Worm (Caenorhabditis elegans): ENCODE results near the gene sdz-37.
A peak's percentile ranks its signal among the peaks of the same experiment; 100 is the strongest.

Gene sdz-37

DNA sequence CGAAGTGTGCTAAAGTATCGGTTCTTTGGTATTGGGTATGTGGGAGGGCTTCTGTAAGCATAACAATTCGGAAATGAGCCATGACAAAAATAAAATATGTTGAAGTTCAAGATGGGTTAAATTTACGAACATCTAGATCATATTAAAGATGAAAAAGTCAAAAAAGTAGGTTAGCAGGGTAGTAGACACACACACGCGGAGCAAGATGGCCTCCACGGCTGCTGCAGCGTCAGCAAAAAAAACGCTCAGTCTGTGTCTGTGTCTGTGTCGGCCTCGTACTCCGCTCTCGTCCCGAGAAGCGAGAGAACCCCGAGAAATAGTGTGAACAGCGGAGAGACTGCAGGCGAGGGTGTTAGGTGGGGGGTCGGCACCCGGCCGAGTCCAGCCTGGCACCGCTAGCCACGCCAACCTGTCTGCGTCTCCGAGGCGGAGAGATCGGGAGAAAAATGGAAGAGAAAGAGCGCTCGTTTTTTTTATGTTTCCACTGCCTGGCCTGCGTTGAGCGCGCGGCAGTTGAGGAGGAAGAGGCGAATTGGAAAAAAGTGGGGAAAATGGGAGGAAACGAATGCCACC is 37.9 kb downstream of the sdz-37 start, which contains the start of gene myrf-1 (continued):
- TF ChIP-seq xbp-1 (tag; optimal IDR thresholded peaks at IDR 0.05), result peak; percentile 70
- TF ChIP-seq unc-30 (tag; optimal IDR thresholded peaks at IDR 0.05), result no peak
- TF ChIP-seq fos-1 (tag; optimal IDR thresholded peaks at IDR 0.05), result peak; percentile 30
- no peak for TF ChIP-seq ama-1 (optimal IDR thresholded peaks at IDR 0.05)
- TF ChIP-seq lsy-2 (tag; optimal IDR thresholded peaks at IDR 0.05), result peak; percentile 68 to 76
- no peak for TF ChIP-seq vab-15 (tag; optimal IDR thresholded peaks at IDR 0.05)
- TF ChIP-seq fkh-4 (tag; optimal IDR thresholded peaks at IDR 0.05; ENCODE audit: borderline replicate concordance), result no peak
- TF ChIP-seq C34B4.2 (tag; optimal IDR thresholded peaks at IDR 0.05), result no peak
- peak; percentile 53 to 59 for TF ChIP-seq lin-35 (GFP tag; optimal IDR thresholded peaks at IDR 0.05)
- TF ChIP-seq egl-13 (tag; optimal IDR thresholded peaks at IDR 0.05), result peak; percentile 84
- TF ChIP-seq elt-3 (tag; optimal IDR thresholded peaks at IDR 0.05), result peak in 1 of 6 experiments; percentile 9
- peak; percentile 89 for TF ChIP-seq swsn-7 (tag; optimal IDR thresholded peaks at IDR 0.05)
- TF ChIP-seq nhr-47 (tag; optimal IDR thresholded peaks at IDR 0.05), result peak; percentile 85
- TF ChIP-seq elt-2 (tag; optimal IDR thresholded peaks at IDR 0.05), result peak; percentile 66
- no peak for TF ChIP-seq C04F5.9 (tag; optimal IDR thresholded peaks at IDR 0.05)
- TF ChIP-seq isw-1 (GFP tag; IDR thresholded peaks at IDR 0.05), result peak; percentile 66
- no peak for TF ChIP-seq nhr-28 (tag; optimal IDR thresholded peaks at IDR 0.05)
- TF ChIP-seq aha-1 (tag; optimal IDR thresholded peaks at IDR 0.05), result peak; percentile 21
- peak; percentile 36 for TF ChIP-seq zip-4 (GFP tag; optimal IDR thresholded peaks at IDR 0.05)
- peak; percentile 49 to 91 (median 53) for TF ChIP-seq ceh-82 (tag; optimal IDR thresholded peaks at IDR 0.05)
- peak in 1 of 2 experiments; percentile 75 for TF ChIP-seq ztf-11 (tag; optimal IDR thresholded peaks at IDR 0.05)
- peak in 2 of 3 experiments; percentile 37 to 55 for TF ChIP-seq dpl-1 (GFP tag; optimal IDR thresholded peaks at IDR 0.05)
- TF ChIP-seq Y116A8C.19 (tag; optimal IDR thresholded peaks at IDR 0.05; ENCODE audit: borderline replicate concordance), result no peak
- TF ChIP-seq nhr-85 (tag), result peak; percentile 99
- no peak for TF ChIP-seq unc-98 (GFP tag; IDR thresholded peaks at IDR 0.05)
- no peak for TF ChIP-seq nhr-76 (tag; optimal IDR thresholded peaks at IDR 0.05)
- peak; percentile 84 for TF ChIP-seq nhr-11 (tag; optimal IDR thresholded peaks at IDR 0.05)
- peak; percentile 73 for TF ChIP-seq mep-1 (tag; optimal IDR thresholded peaks at IDR 0.05)
- peak; percentile 77 for TF ChIP-seq skn-1 (tag; optimal IDR thresholded peaks at IDR 0.05)
- no peak for TF ChIP-seq sptf-1 (tag; optimal IDR thresholded peaks at IDR 0.05)
- peak; percentile 92 for TF ChIP-seq jun-1 (tag; optimal IDR thresholded peaks at IDR 0.05)
- peak; percentile 80 for TF ChIP-seq ztf-4 (tag; optimal IDR thresholded peaks at IDR 0.05)
- peak; percentile 77 for TF ChIP-seq dsc-1 (tag; optimal IDR thresholded peaks at IDR 0.05)

- TF ChIP-seq ces-1 (GFP tag; optimal IDR thresholded peaks at IDR 0.05) (no peak), Y116A8C.19 (tag; optimal IDR thresholded peaks at IDR 0.05; ENCODE audit: borderline replicate concordance) (no peak), pax-3 (tag; optimal IDR thresholded peaks at IDR 0.05) (no peak), sox-4 (tag; optimal IDR thresholded peaks at IDR 0.05) (no peak), hlh-4 (tag; optimal IDR thresholded peaks at IDR 0.05) (no peak), mef-2 (tag; optimal IDR thresholded peaks at IDR 0.05) (no peak), C04F5.9 (tag; optimal IDR thresholded peaks at IDR 0.05) (no peak), xbp-1 (tag; optimal IDR thresholded peaks at IDR 0.05) (no peak), alr-1 (tag; optimal IDR thresholded peaks at IDR 0.05; ENCODE audit: borderline replicate concordance) (no peak), isw-1 (GFP tag; IDR thresholded peaks at IDR 0.05) (no peak), lsy-2 (tag; optimal IDR thresholded peaks at IDR 0.05) (peak in 1 of 2 experiments; percentile 19), nhr-11 (tag; optimal IDR thresholded peaks at IDR 0.05) (no peak), efl-1 (optimal IDR thresholded peaks at IDR 0.05) (no peak), efl-1 (GFP tag; optimal IDR thresholded peaks at IDR 0.05 in 1 of 2) (peak in 1 of 2 experiments; percentile 1), mab-9 (GFP tag; IDR thresholded peaks at IDR 0.05) (no peak), lin-13 (GFP tag; optimal IDR thresholded peaks at IDR 0.05) (no peak), vab-15 (tag; optimal IDR thresholded peaks at IDR 0.05) (no peak), nhr-90 (tag; optimal IDR thresholded peaks at IDR 0.05; ENCODE audit: poor library complexity) (no peak), lin-39 (tag; optimal IDR thresholded peaks at IDR 0.05) (no peak), fkh-8 (tag; optimal IDR thresholded peaks at IDR 0.05) (no peak), fkh-10 (GFP tag; optimal IDR thresholded peaks at IDR 0.05) (no peak), nhr-77 (tag; optimal IDR thresholded peaks at IDR 0.05) (peak; percentile 28), nhr-237 (tag; optimal IDR thresholded peaks at IDR 0.05) (no peak), nhr-19 (GFP tag; conservative IDR thresholded peaks at IDR 0.05) (no peak), mdl-1 (tag; optimal IDR thresholded peaks at IDR 0.05) (no peak), mep-1 (tag; optimal IDR thresholded peaks at IDR 0.05) (peak; percentile 40), ceh-88 (GFP tag; IDR thresholded peaks at IDR 0.05) (no peak), blmp-1 (tag; optimal IDR thresholded peaks at IDR 0.05) (peak; percentile 62)
These were observed 40.1 kb downstream of the sdz-37 start for ce11 chrII:10504729-10505128.
